Worm (Caenorhabditis elegans): ENCODE data around the gene Y66D12A.6.

ce11 chrIII:11624838-11625292, 43.7 kb upstream of the Y66D12A.6 start, which contains the start of gene gly-8:
- TF ChIP-seq ceh-28 (tag; optimal IDR thresholded peaks at IDR 0.05) (no peak), skn-1 (tag; optimal IDR thresholded peaks at IDR 0.05) (no peak), nhr-25 (tag; optimal IDR thresholded peaks at IDR 0.05) (peak; percentile 70), elt-2 (tag; optimal IDR thresholded peaks at IDR 0.05) (no peak), nhr-23 (tag; optimal IDR thresholded peaks at IDR 0.05) (peak; percentile 72), hmg-11 (tag; optimal IDR thresholded peaks at IDR 0.05) (no peak), aly-2 (tag; optimal IDR thresholded peaks at IDR 0.05) (no peak)

Measured in whole organism, L3 larva.